Fruit fly (Drosophila melanogaster) whole organism, wandering third instar larva: Measurements from ENCODE around the gene CG15386.

Experiments
- CG9705 ChIP-seq: fragments of 200-800 bp; sonication (Bioruptor generic); optimal IDR thresholded peaks from 2 replicates; lab custom pipeline; 2018; ENCODE audit warnings: missing biosample characterization, mild to moderate bottlenecking, missing genetic modification characterization
- Dfd ChIP-seq: fragments of >200 bp; optimal IDR thresholded peaks from 2 replicates; lab custom pipeline; 2017; ENCODE audit warnings: missing biosample characterization, missing genetic modification characterization
- Dif ChIP-seq: fragments of 200-275, 200-300 bp; sonication (Bioruptor generic); optimal IDR thresholded peaks from 2 replicates; lab custom pipeline; 2018; ENCODE audit warnings: missing biosample characterization, missing genetic modification characterization; ENCODE audit not compliant: partially characterized antibody
- GATAd ChIP-seq: sonication (Bioruptor generic); optimal IDR thresholded peaks from 2 replicates; lab custom pipeline; 2016; ENCODE audit warnings: missing biosample characterization, missing genetic modification characterization
- OdsH ChIP-seq: fragments of 200-800 bp; sonication (Bioruptor generic); optimal IDR thresholded peaks from 2 replicates; lab custom pipeline; 2016; ENCODE audit warnings: missing biosample characterization, mild to moderate bottlenecking, missing genetic modification characterization
- br ChIP-seq: fragments of 200-800 bp; sonication (Bioruptor generic); optimal IDR thresholded peaks from 2 replicates; lab custom pipeline; 2016; ENCODE audit warnings: missing biosample characterization, missing genetic modification characterization
- ey ChIP-seq: fragments of 200-800 bp; sonication (Bioruptor generic); optimal IDR thresholded peaks from 2 replicates; lab custom pipeline; 2016; ENCODE audit warnings: missing biosample characterization, missing genetic modification characterization
- fru ChIP-seq: fragments of 200-800 bp; sonication (Bioruptor generic); optimal IDR thresholded peaks from 3 replicates; lab custom pipeline; 2016; ENCODE audit warnings: missing biosample characterization, mild to moderate bottlenecking, missing genetic modification characterization
- h ChIP-seq: fragments of 200-800 bp; sonication (Bioruptor generic); optimal IDR thresholded peaks from 3 replicates; lab custom pipeline; 2016; ENCODE audit warnings: missing biosample characterization, mild to moderate bottlenecking, missing genetic modification characterization
- lola ChIP-seq: fragments of >200 bp; optimal IDR thresholded peaks from 2 replicates; lab custom pipeline; 2017; ENCODE audit warnings: missing biosample characterization, missing genetic modification characterization
- rgr ChIP-seq: fragments of 200-800 bp; sonication (Bioruptor generic); optimal IDR thresholded peaks from 3 replicates; lab custom pipeline; 2016; ENCODE audit warnings: missing biosample characterization, mild to moderate bottlenecking, missing genetic modification characterization
- sage ChIP-seq: fragments of 200-800 bp; sonication (Bioruptor generic); optimal IDR thresholded peaks from 2 replicates; lab custom pipeline; 2016; ENCODE audit warnings: missing biosample characterization, mild to moderate bottlenecking, missing genetic modification characterization

- TF ChIP-seq h (GFP tag; lab: Kevin White, UChicago) (no peak), sage (GFP tag; lab: Kevin White, UChicago) (no peak), rgr (GFP tag; lab: Kevin White, UChicago) (no peak), CG9705 (GFP tag; lab: Kevin White, UChicago) (no peak), Dif (GFP tag; lab: Kevin White, UChicago) (no peak), Dfd (GFP tag; lab: Kevin White, UChicago) (no peak), OdsH (GFP tag; lab: Kevin White, UChicago) (no peak), ey (no peak), br (GFP tag; lab: Kevin White, UChicago) (no peak), fru (no peak), lola (GFP tag; lab: Kevin White, UChicago) (no peak), GATAd (GFP tag; lab: Kevin White, UChicago) (no peak)
Observed at dm6 chr2L:2252241-2252640, 35.2 kb upstream of the CG15386 start, which contains the start of gene CG17239.
